Worm (Caenorhabditis elegans) whole organism, L2 larva: ENCODE measurements around the gene ptp-5.1.

ENCODE experiments used
- F13H6.1 ChIP-seq: sonication (generic microtip); optimal IDR thresholded peaks from 2 replicates; lab custom pipeline; 2016; ENCODE audit warnings: missing genetic modification characterization, missing compliant biosample characterization
- R02D3.7 ChIP-seq: fragments of 150-350 bp; optimal IDR thresholded peaks from 2 replicates; lab custom pipeline; 2014; ENCODE audit warnings: missing biosample characterization, missing genetic modification characterization
- ZK546.5 ChIP-seq: sonication (generic microtip); optimal IDR thresholded peaks from 2 replicates; lab custom pipeline; 2017; ENCODE audit warnings: missing biosample characterization, missing genetic modification characterization
- alr-1 ChIP-seq: fragments of 150-350 bp; optimal IDR thresholded peaks from 2 replicates; lab custom pipeline; 2014; ENCODE audit warnings: missing biosample characterization, missing genetic modification characterization
- aly-2 ChIP-seq: fragments of 150-350 bp; optimal IDR thresholded peaks from 2 replicates; lab custom pipeline; 2014; ENCODE audit warnings: missing biosample characterization, missing genetic modification characterization
- ama-1 ChIP-seq: fragments of 150-350 bp; optimal IDR thresholded peaks from 2 replicates; lab custom pipeline; 2018; ENCODE audit warnings: inconsistent platforms
- blmp-1 ChIP-seq: sonication (generic microtip); optimal IDR thresholded peaks from 2 replicates; lab custom pipeline; 2017; ENCODE audit warnings: missing genetic modification characterization, mild to moderate bottlenecking, missing compliant biosample characterization, antibody characterized with exemption, moderate library complexity; ENCODE audit not compliant: insufficient read depth
- lin-11 ChIP-seq: fragments of 150-350 bp; sonication (generic microtip); optimal IDR thresholded peaks from 2 replicates; lab custom pipeline; 2014; ENCODE audit warnings: missing biosample characterization, missing genetic modification characterization, inconsistent platforms, mixed read lengths
- lin-39 ChIP-seq: fragments of 150-350 bp; optimal IDR thresholded peaks from 2 replicates; lab custom pipeline; 2014; ENCODE audit warnings: missing biosample characterization, missing genetic modification reagents, missing genetic modification characterization
- nhr-11 ChIP-seq: fragments of 150-350 bp; optimal IDR thresholded peaks from 2 replicates; lab custom pipeline; 2014; ENCODE audit warnings: missing biosample characterization, missing genetic modification characterization
- unc-39 ChIP-seq: fragments of 150-350 bp; optimal IDR thresholded peaks from 2 replicates; lab custom pipeline; 2014; ENCODE audit warnings: missing biosample characterization, missing genetic modification characterization
- unc-62 ChIP-seq: fragments of 150-350 bp; optimal IDR thresholded peaks from 2 replicates; lab custom pipeline; 2014; ENCODE audit warnings: missing biosample characterization, missing genetic modification reagents, missing genetic modification characterization
- zag-1 ChIP-seq: fragments of 150-350 bp; optimal IDR thresholded peaks from 2 replicates; lab custom pipeline; 2014; ENCODE audit warnings: missing biosample characterization, missing genetic modification characterization

ce11 chrIV:5134798-5135197, 31.3 kb upstream of the ptp-5.1 start:
- TF ChIP-seq blmp-1 (tag; lab: Kevin White, UChicago) = no peak
- no peak for TF ChIP-seq unc-39 (tag; lab: Kevin White, UChicago)
- TF ChIP-seq lin-39 (tag; lab: Kevin White, UChicago) = no peak
- no peak for TF ChIP-seq nhr-11 (tag; lab: Kevin White, UChicago)
- TF ChIP-seq ama-1 (lab: Kevin White, UChicago) = no peak
- TF ChIP-seq ZK546.5 = no peak
- no peak for TF ChIP-seq unc-62 (GFP tag; lab: Kevin White, UChicago)
- TF ChIP-seq R02D3.7 (tag; lab: Kevin White, UChicago) = no peak
- no peak for TF ChIP-seq lin-11 (tag; lab: Kevin White, UChicago)
- TF ChIP-seq aly-2 = no peak
- no peak for TF ChIP-seq alr-1 (tag; lab: Kevin White, UChicago)
- no peak for TF ChIP-seq F13H6.1 (tag; lab: Kevin White, UChicago)
- TF ChIP-seq zag-1 = no peak
